Worm (Caenorhabditis elegans) whole organism, L3 larva: Measurements from ENCODE around the gene gar-1.

Experiments
- aly-2 ChIP-seq: fragments of 150-350 bp; optimal IDR thresholded peaks from 2 replicates; lab custom pipeline; 2014; ENCODE audit warnings: missing biosample characterization, missing genetic modification characterization
- egl-27 ChIP-seq: sonication (generic microtip); optimal IDR thresholded peaks from 4 replicates; lab custom pipeline; 2017; ENCODE audit warnings: missing biosample characterization, missing genetic modification reagents, missing genetic modification characterization
- elt-3 ChIP-seq, 3 experiments: fragments of 150-350 bp in 1 of 3; sonication (generic microtip) in 2 of 3; optimal IDR thresholded peaks; 2 replicates in 2 of 3; 4 replicates in 1 of 3; lab custom pipeline; 2014 to 2017; ENCODE audit warnings: missing biosample characterization in 3 of 3, missing genetic modification characterization in 3 of 3
- lin-39 ChIP-seq: fragments of 150-350 bp; optimal IDR thresholded peaks from 2 replicates; lab custom pipeline; 2018; ENCODE audit warnings: missing biosample characterization, missing genetic modification reagents, missing genetic modification characterization
- pha-4 ChIP-seq: fragments of 150-350 bp; optimal IDR thresholded peaks from 2 replicates; lab custom pipeline; 2014; ENCODE audit warnings: missing biosample characterization, missing genetic modification reagents, missing genetic modification characterization
- sea-2 ChIP-seq: fragments of 150-350 bp; sonication (generic microtip); optimal IDR thresholded peaks from 4 replicates; lab custom pipeline; 2014; ENCODE audit warnings: missing biosample characterization, missing genetic modification reagents, missing genetic modification characterization
- skn-1 ChIP-seq: fragments of 150-350 bp; optimal IDR thresholded peaks from 2 replicates; lab custom pipeline; 2014; ENCODE audit warnings: missing biosample characterization, missing genetic modification characterization
- snpc-4 ChIP-seq: fragments of 150-350 bp; optimal IDR thresholded peaks from 2 replicates; lab custom pipeline; 2014; ENCODE audit warnings: missing biosample characterization, missing genetic modification characterization

DNA sequence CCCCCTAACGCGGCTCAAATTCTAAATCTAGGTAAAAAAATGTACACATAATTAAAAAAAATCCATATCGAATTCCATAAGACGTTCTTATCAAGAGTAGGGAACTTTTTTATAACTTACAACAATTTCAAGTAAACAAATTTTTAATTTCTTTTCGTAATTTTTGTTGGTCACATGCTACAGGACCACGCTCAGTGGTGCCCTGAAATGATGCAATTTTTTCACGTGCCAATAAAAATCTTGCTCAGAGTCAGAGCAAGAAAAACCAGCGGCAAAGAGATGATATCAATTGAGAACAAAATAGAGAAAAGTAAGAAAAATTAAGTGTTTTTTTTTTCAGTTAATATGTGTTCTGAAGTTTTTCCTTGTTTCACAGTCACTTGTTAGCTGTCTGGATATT, 47.2 kb upstream of the gar-1 start:
- TF ChIP-seq sea-2 (GFP tag; lab: Kevin White, UChicago) (no peak), snpc-4 (tag; lab: Kevin White, UChicago) (no peak), pha-4 (no peak), aly-2 (tag; lab: Kevin White, UChicago) (no peak), egl-27 (no peak), elt-3 (tag; optimal IDR thresholded peaks at IDR 0.05; lab: Kevin White, UChicago) (no peak), skn-1 (no peak), lin-39 (tag; lab: Kevin White, UChicago) (no peak)
